Worm (Caenorhabditis elegans): ENCODE measurements around the gene gpch-1.
A peak's percentile ranks its signal among the peaks of the same experiment; 100 is the strongest.

The gpch-1 gene

DNA sequence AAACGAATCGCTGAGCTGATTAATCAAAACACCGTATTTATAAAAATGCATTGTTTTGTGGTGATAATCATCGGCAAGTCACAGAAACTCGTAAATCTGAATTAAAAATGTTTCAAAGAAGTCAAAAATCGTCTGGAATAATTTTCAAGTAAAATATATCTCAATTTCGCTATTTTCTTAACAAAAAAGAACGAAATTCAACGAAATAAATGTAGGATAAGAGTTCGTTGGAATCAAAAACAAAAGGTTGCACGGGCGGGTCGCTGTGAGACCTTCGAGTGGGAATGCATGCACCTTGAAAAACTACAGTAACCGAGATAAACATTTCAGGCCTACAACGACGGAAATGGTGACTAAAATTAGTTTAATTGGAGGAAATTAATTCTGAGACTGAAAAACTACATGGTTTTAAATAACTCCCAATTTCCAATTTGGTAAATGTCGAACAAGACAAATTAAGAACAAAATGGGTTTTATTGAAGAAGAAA, 26.0 kb downstream of the gpch-1 start, which contains the start of gene C28A5.1:
Gene C28A5.1, minus strand, starts transcription at position 51 of the 488 bp plus-strand sequence.
- TF ChIP-seq unc-62 (GFP tag; optimal IDR thresholded peaks at IDR 0.05) = no peak
- TF ChIP-seq bed-3 (GFP tag; optimal IDR thresholded peaks at IDR 0.05) = no peak

- no peak for TF ChIP-seq nhr-12 (tag; optimal IDR thresholded peaks at IDR 0.05)
- TF ChIP-seq mab-5 (tag; optimal IDR thresholded peaks at IDR 0.05) = no peak
- TF ChIP-seq zip-8 (tag; optimal IDR thresholded peaks at IDR 0.05) = no peak
- TF ChIP-seq ceh-83 (GFP tag; optimal IDR thresholded peaks at IDR 0.05) = no peak
- no peak for TF ChIP-seq lsy-2 (tag; optimal IDR thresholded peaks at IDR 0.05)
- no peak for TF ChIP-seq sem-2 (GFP tag; optimal IDR thresholded peaks at IDR 0.05)
- TF ChIP-seq lin-32 (GFP tag; optimal IDR thresholded peaks at IDR 0.05) = no peak
- TF ChIP-seq elt-1 (tag; optimal IDR thresholded peaks at IDR 0.05; ENCODE audit: borderline replicate concordance, insufficient read depth) = no peak
- TF ChIP-seq M03D4.4 (tag; optimal IDR thresholded peaks at IDR 0.05) = no peak
- TF ChIP-seq blmp-1 (tag; optimal IDR thresholded peaks at IDR 0.05) = no peak
Observed at ce11 chrIII:4435262-4435661, 26.9 kb downstream of the gpch-1 start.

ce11 chrIII:4439493-4439983, 31.2 kb downstream of the gpch-1 start, which contains the start of gene C28A5.2:
C28A5.2 (minus strand) TSS chrIII:4439543.
- no peak for TF ChIP-seq ceh-83 (GFP tag; optimal IDR thresholded peaks at IDR 0.05)
- no peak for TF ChIP-seq nhr-28 (tag; optimal IDR thresholded peaks at IDR 0.05)
- no peak for TF ChIP-seq mep-1 (tag; optimal IDR thresholded peaks at IDR 0.05)

- no peak for TF ChIP-seq unc-120 (tag; optimal IDR thresholded peaks at IDR 0.05; ENCODE audit: poor library complexity, severe bottlenecking)
- no peak for TF ChIP-seq pha-4 (tag; optimal IDR thresholded peaks at IDR 0.05)
- no peak for TF ChIP-seq ztf-11 (tag; optimal IDR thresholded peaks at IDR 0.05)
- TF ChIP-seq lin-13 (tag; optimal IDR thresholded peaks at IDR 0.05) = no peak
- TF ChIP-seq snpc-4 (tag; optimal IDR thresholded peaks at IDR 0.05) = no peak
- TF ChIP-seq ham-2 (GFP tag; optimal IDR thresholded peaks at IDR 0.05) = no peak
- no peak for TF ChIP-seq bed-3 (GFP tag; optimal IDR thresholded peaks at IDR 0.05)
- TF ChIP-seq sem-2 (GFP tag; optimal IDR thresholded peaks at IDR 0.05) = no peak
Observed at ce11 chrIII:4441781-4442180, 33.4 kb downstream of the gpch-1 start, which contains the start of gene nex-3. nex-3 (plus strand) TSS chrIII:4442081.

DNA sequence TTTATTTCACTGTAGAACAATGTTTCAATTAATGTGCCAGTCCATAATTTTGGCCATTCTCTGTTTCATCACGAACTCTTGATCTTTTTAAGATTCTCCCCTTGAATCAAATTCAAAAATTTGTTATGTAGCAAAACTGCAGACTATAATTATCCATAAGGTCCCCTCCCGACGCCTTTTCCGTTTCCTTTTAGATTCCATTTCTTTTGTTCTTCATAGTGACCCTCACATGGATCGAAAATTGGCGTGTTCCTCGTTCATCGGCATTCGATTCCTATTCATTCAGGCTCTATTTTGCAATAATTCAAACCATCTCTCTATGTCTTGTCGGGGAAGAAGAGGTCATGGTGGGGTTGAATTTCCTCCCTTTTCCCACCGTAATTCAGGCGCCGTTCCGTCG, 36.1 kb downstream of the gpch-1 start:
- TF ChIP-seq ham-2 (GFP tag; optimal IDR thresholded peaks at IDR 0.05) (no peak), ces-1 (GFP tag; optimal IDR thresholded peaks at IDR 0.05) (no peak), ceh-43 (GFP tag; optimal IDR thresholded peaks at IDR 0.05) (peak; percentile 96)

ce11 chrIII:4448029-4448428, 39.7 kb downstream of the gpch-1 start:
- TF ChIP-seq ces-1 (GFP tag; optimal IDR thresholded peaks at IDR 0.05) (no peak), ceh-39 (tag; optimal IDR thresholded peaks at IDR 0.05) (no peak), unc-39 (tag; optimal IDR thresholded peaks at IDR 0.05) (no peak), sem-2 (GFP tag; optimal IDR thresholded peaks at IDR 0.05) (no peak), lsy-2 (tag; optimal IDR thresholded peaks at IDR 0.05) (no peak), nhr-12 (tag; optimal IDR thresholded peaks at IDR 0.05) (no peak), mab-5 (tag; optimal IDR thresholded peaks at IDR 0.05) (no peak), nhr-76 (tag; optimal IDR thresholded peaks at IDR 0.05) (no peak), unc-120 (tag; optimal IDR thresholded peaks at IDR 0.05; ENCODE audit: poor library complexity, severe bottlenecking) (no peak), mep-1 (tag; optimal IDR thresholded peaks at IDR 0.05) (no peak), nhr-2 (tag; optimal IDR thresholded peaks at IDR 0.05) (peak; percentile 18), snpc-4 (tag; optimal IDR thresholded peaks at IDR 0.05) (no peak), drap-1 (GFP tag; optimal IDR thresholded peaks at IDR 0.05) (no peak), nhr-237 (tag; optimal IDR thresholded peaks at IDR 0.05) (no peak), sptf-1 (tag; optimal IDR thresholded peaks at IDR 0.05) (no peak), blmp-1 (tag; optimal IDR thresholded peaks at IDR 0.05) (no peak), bed-3 (GFP tag; optimal IDR thresholded peaks at IDR 0.05) (no peak), hlh-1 (tag; optimal IDR thresholded peaks at IDR 0.05) (no peak), lin-32 (GFP tag; optimal IDR thresholded peaks at IDR 0.05) (no peak), unc-62 (GFP tag; optimal IDR thresholded peaks at IDR 0.05) (peak; percentile 80), M03D4.4 (tag; optimal IDR thresholded peaks at IDR 0.05) (no peak), elt-1 (tag; optimal IDR thresholded peaks at IDR 0.05; ENCODE audit: borderline replicate concordance, insufficient read depth) (peak; percentile 67), pha-4 (tag; optimal IDR thresholded peaks at IDR 0.05) (no peak), ceh-43 (GFP tag; optimal IDR thresholded peaks at IDR 0.05) (peak; percentile 77), ztf-11 (tag; optimal IDR thresholded peaks at IDR 0.05) (no peak), lin-13 (tag; optimal IDR thresholded peaks at IDR 0.05) (no peak)
